Fruit fly (Drosophila melanogaster): ENCODE results near the gene Cyp4d2.

Gene Cyp4d2

DNA sequence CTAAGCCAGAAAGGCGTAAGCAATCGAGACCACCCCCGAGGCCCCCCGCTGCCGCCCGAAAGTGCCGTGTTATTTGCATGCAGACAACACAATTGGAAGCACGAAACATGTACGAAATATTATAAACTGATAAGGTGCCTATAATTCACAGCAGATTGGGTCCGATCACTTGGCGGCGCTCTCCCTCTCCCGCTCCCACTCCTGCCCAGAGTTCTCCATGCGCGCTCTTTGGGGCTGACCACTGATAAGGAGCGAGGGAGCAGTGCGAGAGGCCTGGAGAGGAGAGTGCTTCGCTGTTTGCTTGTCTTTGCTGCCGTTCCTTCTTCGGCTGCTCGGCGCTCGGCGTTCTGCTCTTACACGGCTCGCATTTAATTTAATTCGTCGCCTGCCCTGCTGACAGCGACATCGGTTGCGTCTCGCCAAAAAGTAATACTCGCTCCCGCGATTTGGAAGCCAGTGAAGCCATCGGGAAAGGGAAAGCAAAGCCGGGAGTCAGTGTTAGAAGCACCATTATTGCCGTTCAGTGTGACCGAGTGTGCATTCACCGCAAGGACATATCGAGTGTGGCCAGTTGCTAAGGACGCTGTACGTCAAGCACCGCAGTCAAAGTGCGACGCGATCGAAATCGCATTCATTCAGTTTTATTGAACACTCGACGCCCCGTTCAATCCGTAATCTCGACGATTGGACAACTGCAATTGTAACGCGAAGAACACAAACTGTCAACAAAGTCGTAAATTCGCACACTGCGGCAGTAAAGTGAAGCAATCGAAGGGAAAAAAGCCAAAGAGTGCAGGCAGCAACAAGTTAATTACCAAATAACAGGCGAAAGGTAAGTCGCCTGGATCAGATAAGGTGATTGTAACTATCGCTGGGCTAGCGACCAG is 18.6 kb downstream of the Cyp4d2 start:
- TF ChIP-seq CG4496 (GFP tag; IDR thresholded peaks at IDR 0.05) (peak; percentile 85), Snoo (tag; optimal IDR thresholded peaks at IDR 0.05) (no peak)

DNA sequence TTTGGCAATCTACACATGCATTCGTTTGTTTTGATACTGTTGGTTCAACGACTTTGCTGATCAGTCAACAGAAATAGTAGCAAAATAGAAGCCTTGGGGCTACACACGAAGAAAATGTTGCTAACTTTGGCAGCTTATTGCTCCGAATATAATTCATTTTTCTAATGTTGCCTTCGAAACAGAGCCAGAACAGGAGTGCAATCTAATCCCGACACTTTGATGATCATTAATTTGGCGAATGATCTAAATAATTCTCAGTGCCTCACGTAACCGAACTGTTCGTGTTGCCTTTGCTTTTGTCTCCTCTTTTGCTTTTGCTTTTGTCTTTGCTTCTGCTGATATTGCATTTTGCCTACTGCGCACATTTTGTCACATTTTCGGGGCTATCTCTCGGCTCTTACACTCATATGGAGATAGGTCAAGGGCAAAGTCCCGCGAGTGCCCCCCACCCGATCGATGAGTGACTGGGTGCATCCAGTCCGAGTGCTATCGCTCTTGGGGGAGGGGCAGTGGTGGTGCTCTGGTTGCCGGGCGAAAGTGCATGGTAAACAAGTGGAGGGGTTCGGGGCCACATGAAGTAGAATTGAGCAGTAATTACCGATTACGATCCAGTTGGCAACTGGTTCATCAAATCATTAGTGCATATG is 20.4 kb downstream of the Cyp4d2 start:
- TF ChIP-seq fd96Ca (GFP tag; IDR thresholded peaks at IDR 0.05) (peak; percentile 74; the same call in 2 of the 3 replicates), EcR (GFP tag; optimal IDR thresholded peaks at IDR 0.05) (peak; percentile 50), CG15710 (tag; optimal IDR thresholded peaks at IDR 0.05) (peak; percentile 24), CG8301 (tag; optimal IDR thresholded peaks at IDR 0.05) (peak; percentile 30), CG4496 (GFP tag; IDR thresholded peaks at IDR 0.05) (peak; percentile 81), CG9948 (tag; optimal IDR thresholded peaks at IDR 0.05) (peak; percentile 5), Ets98B (GFP tag; IDR thresholded peaks at IDR 0.05) (peak; percentile 68), CG12605 (GFP tag; IDR thresholded peaks at IDR 0.05) (no peak; the same call in 1 of the 2 replicates), D1 (tag; optimal IDR thresholded peaks at IDR 0.05) (no peak), Snoo (tag; optimal IDR thresholded peaks at IDR 0.05) (no peak), CG10348 (GFP tag; IDR thresholded peaks at IDR 0.05) (no peak), CG14655 (GFP tag; optimal IDR thresholded peaks at IDR 0.05) (peak; percentile 38), CG17806 (tag; optimal IDR thresholded peaks at IDR 0.05) (peak; percentile 35), CG34367 (tag; optimal IDR thresholded peaks at IDR 0.05) (no peak), gl (tag; optimal IDR thresholded peaks at IDR 0.05) (peak; percentile 17), rn (GFP tag; IDR thresholded peaks at IDR 0.05) (no peak), Pif1A (GFP tag; optimal IDR thresholded peaks at IDR 0.05) (peak; percentile 33), CG8159 (tag; optimal IDR thresholded peaks at IDR 0.05) (peak; percentile 28), CG32121 (GFP tag; IDR thresholded peaks at IDR 0.05) (peak; percentile 51), Pif1B (GFP tag; optimal IDR thresholded peaks at IDR 0.05) (no peak), CG13204 (GFP tag; optimal IDR thresholded peaks at IDR 0.05) (no peak)

DNA sequence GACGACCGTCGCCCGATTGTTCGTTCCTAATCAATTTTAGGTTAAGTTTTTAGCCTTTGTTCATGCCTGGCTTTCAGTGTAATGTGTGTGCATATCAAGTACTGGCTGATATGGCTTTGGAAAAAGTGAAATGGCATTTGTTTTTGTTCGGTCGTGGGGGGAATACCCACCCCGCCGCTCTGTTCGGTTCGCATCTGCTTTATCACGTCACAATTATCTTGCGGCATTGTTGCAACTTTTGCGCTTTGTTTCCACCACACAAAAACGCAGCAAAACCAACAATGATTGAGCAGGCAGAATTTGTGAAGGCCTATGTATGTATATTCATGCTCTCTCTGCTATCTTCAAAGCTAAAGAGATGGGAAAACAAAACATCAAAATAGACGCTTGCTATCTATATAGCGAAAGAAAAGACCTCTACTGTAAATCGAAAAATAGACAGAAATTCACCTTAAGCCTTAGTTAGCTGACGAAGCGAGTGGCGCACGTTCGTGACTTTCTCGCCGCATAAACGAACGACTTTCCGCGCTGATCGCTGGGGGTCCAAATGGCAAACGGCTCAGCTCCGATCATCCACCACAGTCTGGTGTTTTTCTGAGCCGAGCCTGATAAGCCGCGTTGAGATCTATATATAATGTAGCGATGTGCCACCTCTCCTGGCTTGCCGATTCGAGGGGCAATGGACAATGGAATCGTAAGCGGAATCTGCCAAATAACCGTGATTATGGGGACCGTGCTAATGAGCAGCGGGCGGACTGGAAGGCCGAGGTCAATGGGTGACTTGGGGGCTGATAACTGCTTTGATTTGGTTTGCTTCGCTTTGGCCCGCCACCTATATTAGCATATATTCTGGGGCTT is 21.8 kb downstream of the Cyp4d2 start:
- TF ChIP-seq CG9948 (tag; optimal IDR thresholded peaks at IDR 0.05) (no peak), Pif1A (GFP tag; optimal IDR thresholded peaks at IDR 0.05) (no peak), rn (GFP tag; IDR thresholded peaks at IDR 0.05) (no peak), EcR (GFP tag; optimal IDR thresholded peaks at IDR 0.05) (peak; percentile 10), Ets98B (GFP tag; IDR thresholded peaks at IDR 0.05) (peak; percentile 11; the same call in 1 of the 2 replicates)

DNA sequence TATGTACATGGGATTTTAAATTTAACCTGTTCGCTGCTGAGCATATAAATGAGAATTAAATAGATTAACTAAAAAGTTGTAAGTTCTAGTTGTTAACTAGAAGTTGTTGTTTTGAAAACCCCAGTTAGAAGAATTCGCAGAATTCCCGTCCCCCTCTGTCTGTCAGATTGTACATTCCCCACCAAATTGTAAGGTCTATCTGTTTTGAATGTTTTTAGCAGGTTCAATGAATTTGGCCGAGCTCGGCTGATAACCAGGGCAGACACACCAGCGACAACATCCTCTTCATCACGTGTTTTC is 22.4 kb downstream of the Cyp4d2 start:
- TF ChIP-seq CG8159 (tag; optimal IDR thresholded peaks at IDR 0.05), result no peak
- TF ChIP-seq CG17806 (tag; optimal IDR thresholded peaks at IDR 0.05), result no peak
- no peak for TF ChIP-seq CG9948 (tag; optimal IDR thresholded peaks at IDR 0.05)
- TF ChIP-seq rn (GFP tag; IDR thresholded peaks at IDR 0.05), result no peak
- no peak for TF ChIP-seq fd96Ca (GFP tag; IDR thresholded peaks at IDR 0.05)
- TF ChIP-seq gl (tag; optimal IDR thresholded peaks at IDR 0.05), result no peak
- no peak for TF ChIP-seq Pif1B (GFP tag; optimal IDR thresholded peaks at IDR 0.05)
- TF ChIP-seq Ets98B (GFP tag; IDR thresholded peaks at IDR 0.05), result no peak
- no peak for TF ChIP-seq Pif1A (GFP tag; optimal IDR thresholded peaks at IDR 0.05)
- no peak for TF ChIP-seq CG14655 (GFP tag; optimal IDR thresholded peaks at IDR 0.05)
- no peak for TF ChIP-seq EcR (GFP tag; optimal IDR thresholded peaks at IDR 0.05)
- TF ChIP-seq CG8301 (tag; optimal IDR thresholded peaks at IDR 0.05), result no peak
- TF ChIP-seq CG10348 (GFP tag; IDR thresholded peaks at IDR 0.05), result no peak
- no peak for TF ChIP-seq D1 (tag; optimal IDR thresholded peaks at IDR 0.05)
- TF ChIP-seq CG12605 (GFP tag; IDR thresholded peaks at IDR 0.05), result no peak
- TF ChIP-seq CG13204 (GFP tag; optimal IDR thresholded peaks at IDR 0.05), result no peak
- no peak for TF ChIP-seq CG15710 (tag; optimal IDR thresholded peaks at IDR 0.05)
- no peak for TF ChIP-seq Snoo (tag; optimal IDR thresholded peaks at IDR 0.05)
- no peak for TF ChIP-seq CG4496 (GFP tag; IDR thresholded peaks at IDR 0.05)
- no peak for TF ChIP-seq CG32121 (GFP tag; IDR thresholded peaks at IDR 0.05)

DNA sequence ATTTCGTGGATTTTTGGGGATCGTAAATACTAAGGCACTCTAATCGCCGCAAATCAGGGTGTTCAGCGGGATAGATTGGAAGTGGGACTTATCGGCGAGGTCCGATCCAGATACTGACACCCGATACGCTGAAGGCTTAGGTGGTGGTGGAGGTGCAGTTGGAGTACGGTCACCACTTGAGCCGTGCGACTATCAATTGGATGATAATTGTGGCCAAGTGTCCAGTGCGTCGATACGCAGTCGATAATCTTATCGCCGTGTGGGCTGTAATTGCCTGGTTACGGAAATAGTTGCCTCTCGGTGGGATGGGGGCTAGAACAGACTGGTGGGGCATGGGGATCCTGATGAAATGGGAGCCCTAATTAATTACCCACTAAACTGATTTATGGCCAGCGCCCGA is 23.5 kb downstream of the Cyp4d2 start:
- TF ChIP-seq Pif1B (GFP tag; optimal IDR thresholded peaks at IDR 0.05) (no peak), Snoo (tag; optimal IDR thresholded peaks at IDR 0.05) (no peak), CG8159 (tag; optimal IDR thresholded peaks at IDR 0.05) (no peak), CG10348 (GFP tag; IDR thresholded peaks at IDR 0.05) (no peak), D1 (tag; optimal IDR thresholded peaks at IDR 0.05) (no peak), CG34367 (tag; optimal IDR thresholded peaks at IDR 0.05) (no peak), rn (GFP tag; IDR thresholded peaks at IDR 0.05) (no peak), Ets98B (GFP tag; IDR thresholded peaks at IDR 0.05) (no peak), CG4496 (GFP tag; IDR thresholded peaks at IDR 0.05) (no peak), CG9948 (tag; optimal IDR thresholded peaks at IDR 0.05) (no peak), CG15710 (tag; optimal IDR thresholded peaks at IDR 0.05) (no peak), CG8301 (tag; optimal IDR thresholded peaks at IDR 0.05) (no peak), CG17806 (tag; optimal IDR thresholded peaks at IDR 0.05) (no peak), CG12605 (GFP tag; IDR thresholded peaks at IDR 0.05) (no peak), CG13204 (GFP tag; optimal IDR thresholded peaks at IDR 0.05) (no peak)
